Worm (Caenorhabditis elegans) whole organism, mixed stage, embryonic: ENCODE data around the gene ostb-1.

Experiments used
- ceh-39 ChIP-seq: fragments of 150-350 bp; optimal IDR thresholded peaks from 2 replicates; lab custom pipeline; 2014; ENCODE audit warnings: missing biosample characterization, missing genetic modification characterization
- ces-1 ChIP-seq: fragments of 150-350 bp; optimal IDR thresholded peaks from 2 replicates; lab custom pipeline; 2014; ENCODE audit warnings: missing biosample characterization, missing genetic modification reagents, missing genetic modification characterization
- hlh-1 ChIP-seq: fragments of 150-350 bp; optimal IDR thresholded peaks from 2 replicates; lab custom pipeline; 2014; ENCODE audit warnings: missing biosample characterization, missing genetic modification reagents, missing genetic modification characterization
- mab-5 ChIP-seq: fragments of 150-350 bp; optimal IDR thresholded peaks from 2 replicates; lab custom pipeline; 2014; ENCODE audit warnings: missing biosample characterization, missing genetic modification characterization
- nhr-76 ChIP-seq: sonication (generic microtip); optimal IDR thresholded peaks from 2 replicates; lab custom pipeline; 2017; ENCODE audit warnings: missing biosample characterization, missing genetic modification characterization
- pha-4 ChIP-seq: fragments of 150-350 bp; optimal IDR thresholded peaks from 2 replicates; lab custom pipeline; 2018; ENCODE audit warnings: missing biosample characterization, missing genetic modification reagents, missing genetic modification characterization
- snpc-4 ChIP-seq: fragments of 150-350 bp; optimal IDR thresholded peaks from 2 replicates; lab custom pipeline; 2014; ENCODE audit warnings: missing biosample characterization, missing genetic modification characterization
- unc-120 ChIP-seq: sonication (generic microtip); optimal IDR thresholded peaks from 2 replicates; lab custom pipeline; 2017; ENCODE audit warnings: missing genetic modification characterization, missing compliant biosample characterization; ENCODE audit not compliant: poor library complexity, severe bottlenecking
- unc-62 ChIP-seq: fragments of 150-350 bp; optimal IDR thresholded peaks from 2 replicates; lab custom pipeline; 2014; ENCODE audit warnings: missing biosample characterization, missing genetic modification reagents, missing genetic modification characterization
- zip-8 ChIP-seq: fragments of 150-350 bp; optimal IDR thresholded peaks from 2 replicates; lab custom pipeline; 2014; ENCODE audit warnings: missing biosample characterization, missing genetic modification characterization
- ztf-11 ChIP-seq: fragments of 150-350 bp; optimal IDR thresholded peaks from 2 replicates; lab custom pipeline; 2014; ENCODE audit warnings: missing biosample characterization, missing genetic modification characterization

DNA sequence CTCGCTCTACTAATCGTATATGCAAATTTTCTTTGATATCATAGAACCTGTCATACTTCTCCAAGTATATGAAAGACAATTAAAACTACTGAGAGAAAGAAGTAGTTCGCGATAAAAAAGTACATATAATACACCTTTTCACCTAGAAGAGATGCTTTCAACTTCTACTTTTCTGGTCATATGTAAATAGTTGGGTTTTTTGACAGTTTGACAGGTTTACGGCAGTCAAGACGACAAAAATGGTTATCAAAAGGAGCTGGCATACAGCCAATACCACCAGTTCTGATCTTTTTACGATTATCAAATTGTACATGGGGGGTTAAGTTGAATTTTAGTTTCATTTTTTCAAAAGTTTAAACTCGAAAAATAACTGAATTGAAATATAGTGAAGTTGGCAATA lies 49.4 kb upstream of the ostb-1 start:
- TF ChIP-seq pha-4 (tag; lab: Kevin White, UChicago) (no peak), unc-62 (GFP tag; lab: Kevin White, UChicago) (no peak), unc-120 (tag; lab: Kevin White, UChicago) (no peak), ces-1 (no peak), ceh-39 (tag; lab: Kevin White, UChicago) (no peak), mab-5 (no peak), zip-8 (tag; lab: Kevin White, UChicago) (no peak), ztf-11 (no peak), nhr-76 (tag; lab: Kevin White, UChicago) (no peak), hlh-1 (no peak), snpc-4 (tag; lab: Kevin White, UChicago) (no peak)
